Fruit fly (Drosophila melanogaster): ENCODE measurements around the gene grk.

DNA sequence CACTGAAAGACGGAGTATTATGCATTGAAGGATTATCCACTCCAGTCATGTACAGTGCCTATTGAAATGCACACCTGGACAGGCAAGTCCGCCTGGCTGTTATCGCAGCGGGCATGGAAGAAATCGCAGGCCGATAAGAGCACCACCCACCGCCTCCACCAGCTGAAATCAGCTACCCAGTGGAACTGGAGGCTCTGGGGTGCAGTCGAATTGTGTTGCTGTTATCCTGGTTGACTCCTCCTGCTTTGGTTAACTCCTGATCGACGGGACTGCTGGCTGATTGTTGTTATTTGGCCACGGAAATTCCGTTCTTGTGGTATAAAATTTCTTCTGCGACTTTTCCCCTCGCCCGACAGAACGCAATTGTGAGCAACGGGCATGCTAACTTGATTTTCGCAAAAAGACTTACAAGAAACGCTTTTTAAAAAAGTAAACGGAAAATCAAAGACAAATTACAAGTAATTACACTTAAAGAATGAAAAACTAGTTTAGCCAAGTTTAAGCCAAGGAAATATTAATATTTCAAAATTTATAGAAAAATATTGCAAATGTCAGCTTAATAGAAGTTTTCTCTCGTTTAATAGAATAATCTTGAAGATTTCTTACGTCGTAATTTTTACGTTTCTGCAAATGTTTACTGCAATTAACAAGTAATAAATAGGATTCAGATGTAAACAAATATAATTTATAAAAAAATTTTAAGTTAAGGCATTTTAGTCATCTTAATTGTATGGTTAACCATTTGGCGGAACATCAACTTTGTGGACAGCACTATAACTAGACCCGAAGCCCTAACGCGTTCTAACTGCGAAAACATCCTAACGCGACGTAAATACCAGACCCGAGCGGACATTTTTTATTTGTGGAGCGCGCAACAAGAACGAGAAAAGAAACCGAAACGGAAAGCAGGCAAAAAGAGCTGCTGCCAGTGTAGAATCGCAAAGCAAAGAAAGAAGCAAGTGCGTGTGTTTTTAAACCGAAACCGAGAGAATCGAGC lies 18.2 kb downstream of the grk start, which contains the start of the genes CG13398 and Akap200:
- TF ChIP-seq psq (optimal IDR thresholded peaks at IDR 0.05) = no peak
- no peak for TF ChIP-seq insv (optimal IDR thresholded peaks at IDR 0.05)
